Fruit fly (Drosophila melanogaster): ENCODE results near the gene CG8861.
A peak's percentile ranks its signal among the peaks of the same experiment; 100 is the strongest.

CG8861 gene

dm6 chr3R:9347702-9348378, 19.5 kb upstream of the CG8861 start:
- no peak for TF ChIP-seq CG8478 (optimal IDR thresholded peaks at IDR 0.05)
- TF ChIP-seq CTCF (optimal IDR thresholded peaks at IDR 0.05): no peak

dm6 chr3R:9346539-9346938, 18.2 kb upstream of the CG8861 start:
- TF ChIP-seq CTCF (optimal IDR thresholded peaks at IDR 0.05) (no peak), CG8478 (optimal IDR thresholded peaks at IDR 0.05) (no peak)

- no peak for TF ChIP-seq CTCF (optimal IDR thresholded peaks at IDR 0.05)
- TF ChIP-seq CG8478 (optimal IDR thresholded peaks at IDR 0.05): no peak
Measured at dm6 chr3R:9345904-9346303, 17.6 kb upstream of the CG8861 start.

dm6 chr3R:9344791-9345208, 16.5 kb upstream of the CG8861 start:
- no peak for TF ChIP-seq CTCF (optimal IDR thresholded peaks at IDR 0.05)
- TF ChIP-seq CG8478 (optimal IDR thresholded peaks at IDR 0.05): no peak

dm6 chr3R:9344186-9344790, 16.0 kb upstream of the CG8861 start:
- TF ChIP-seq CG8478 (optimal IDR thresholded peaks at IDR 0.05) (peak; percentile 6), CTCF (optimal IDR thresholded peaks at IDR 0.05) (no peak)

- no peak for TF ChIP-seq CG8478 (optimal IDR thresholded peaks at IDR 0.05)
- TF ChIP-seq CTCF (optimal IDR thresholded peaks at IDR 0.05): no peak
Measured at dm6 chr3R:9343645-9344044, 15.3 kb upstream of the CG8861 start.

dm6 chr3R:9343022-9343587, 14.8 kb upstream of the CG8861 start:
- no peak for TF ChIP-seq CTCF (optimal IDR thresholded peaks at IDR 0.05)
- TF ChIP-seq CG8478 (optimal IDR thresholded peaks at IDR 0.05): no peak

dm6 chr3R:9342248-9342882, 14.1 kb upstream of the CG8861 start:
- TF ChIP-seq CTCF (optimal IDR thresholded peaks at IDR 0.05): no peak
- no peak for TF ChIP-seq CG8478 (optimal IDR thresholded peaks at IDR 0.05)

- TF ChIP-seq CG8478 (optimal IDR thresholded peaks at IDR 0.05): no peak
- TF ChIP-seq CTCF (optimal IDR thresholded peaks at IDR 0.05): no peak
Measured at dm6 chr3R:9341189-9342012, 13.1 kb upstream of the CG8861 start.

- TF ChIP-seq CG8478 (optimal IDR thresholded peaks at IDR 0.05): no peak
- no peak for TF ChIP-seq CTCF (optimal IDR thresholded peaks at IDR 0.05)
Measured at dm6 chr3R:9340425-9341188, 12.3 kb upstream of the CG8861 start.

- TF ChIP-seq CTCF (optimal IDR thresholded peaks at IDR 0.05): no peak
- no peak for TF ChIP-seq CG8478 (optimal IDR thresholded peaks at IDR 0.05)
Measured at dm6 chr3R:9340076-9340315, 11.7 kb upstream of the CG8861 start, which contains the start of gene drn. TSS of gene drn (plus strand) at chr3R:9340216.

- TF ChIP-seq CG8478 (optimal IDR thresholded peaks at IDR 0.05) (no peak), CTCF (optimal IDR thresholded peaks at IDR 0.05) (no peak)
Measured at dm6 chr3R:9339176-9340075, 11.1 kb upstream of the CG8861 start.

- TF ChIP-seq CG8478 (optimal IDR thresholded peaks at IDR 0.05) (no peak), CTCF (optimal IDR thresholded peaks at IDR 0.05) (no peak)
Measured at dm6 chr3R:9338771-9339170, 10.5 kb upstream of the CG8861 start.
